Fruit fly (Drosophila melanogaster): ENCODE measurements around the gene mbf1.

dm6 chr3L:16533932-16534331 lies 40.3 kb upstream of the mbf1 start:
- TF ChIP-seq CTCF (optimal IDR thresholded peaks at IDR 0.05) (no peak), CG8478 (optimal IDR thresholded peaks at IDR 0.05) (no peak)
